Fruit fly (Drosophila melanogaster) whole organism, prepupa: Measurements from ENCODE around the gene btl.

Experiments used
- OdsH ChIP-seq: fragments of 200-800 bp; sonication (Bioruptor generic); optimal IDR thresholded peaks from 3 replicates; lab custom pipeline; 2016; ENCODE audit warnings: missing biosample characterization, missing genetic modification characterization
- eg ChIP-seq: fragments of 200-800 bp; sonication (Bioruptor generic); IDR thresholded peaks from 3 replicates; pipeline ENCODE4 v1.3.6; 2022; ENCODE audit warnings: missing biosample characterization, missing genetic modification characterization

- TF ChIP-seq eg (GFP tag; lab: Robert Waterston, UW), result no peak
- TF ChIP-seq OdsH, result no peak
These were observed 29.4 kb downstream of the btl start for dm6 chr3L:14104988-14105387.
